Fruit fly (Drosophila melanogaster) whole organism, embryonic: Measurements from ENCODE around the gene Hexo1.

Experiments used
- Adf1 ChIP-seq: fragments of 200-800 bp; sonication (Bioruptor generic); IDR thresholded peaks from 2 replicates; pipeline ENCODE4 v1.3.6; 2022; ENCODE audit warnings: missing biosample characterization, missing genetic modification characterization
- B-H2 ChIP-seq: fragments of 200-800 bp; sonication (Bioruptor generic); optimal IDR thresholded peaks from 2 replicates; lab custom pipeline; 2018; ENCODE audit warnings: missing biosample characterization, mild to moderate bottlenecking, missing genetic modification characterization
- Blimp-1 ChIP-seq: fragments of 200-800 bp; sonication (Bioruptor generic); optimal IDR thresholded peaks from 3 replicates; lab custom pipeline; 2018; ENCODE audit warnings: missing biosample characterization, missing genetic modification characterization, mild to moderate bottlenecking, moderate library complexity, missing genetic modification reagents
- CG15011 ChIP-seq: fragments of 200-800 bp; sonication (Bioruptor generic); optimal IDR thresholded peaks from 3 replicates; lab custom pipeline; 2018; ENCODE audit warnings: missing biosample characterization, mild to moderate bottlenecking, missing genetic modification characterization
- CG15696 ChIP-seq: fragments of 200-800 bp; sonication (Bioruptor generic); optimal IDR thresholded peaks from 2 replicates; lab custom pipeline; 2019; ENCODE audit warnings: missing biosample characterization, mild to moderate bottlenecking, missing genetic modification characterization, moderate library complexity
- CG1603 ChIP-seq: fragments of 200-800 bp; sonication (Bioruptor generic); optimal IDR thresholded peaks from 2 replicates; lab custom pipeline; 2019; ENCODE audit warnings: missing biosample characterization, mild to moderate bottlenecking, missing genetic modification characterization, moderate library complexity
- CG16815 ChIP-seq: fragments of 200-800 bp; sonication (Bioruptor generic); optimal IDR thresholded peaks from 3 replicates; lab custom pipeline; 2017; ENCODE audit warnings: missing biosample characterization, mild to moderate bottlenecking, missing genetic modification characterization
- CG2199 ChIP-seq: fragments of 200-800 bp; sonication (Bioruptor generic); IDR thresholded peaks from 3 replicates; pipeline ENCODE4 v1.3.6; 2022; ENCODE audit warnings: missing biosample characterization, missing genetic modification characterization
- CG33557 ChIP-seq: fragments of 200-800 bp; sonication (Bioruptor generic); optimal IDR thresholded peaks from 2 replicates; lab custom pipeline; 2019; ENCODE audit warnings: missing biosample characterization, mild to moderate bottlenecking, missing genetic modification characterization, moderate library complexity
- CG42726 ChIP-seq: fragments of 200-800 bp; sonication (Bioruptor generic); IDR thresholded peaks from 2 replicates; pipeline ENCODE4 v1.3.6; 2022; ENCODE audit warnings: missing biosample characterization, missing genetic modification characterization; ENCODE audit not compliant: partially characterized antibody
- CG7928 ChIP-seq: fragments of 200-800 bp; sonication (Bioruptor generic); optimal IDR thresholded peaks from 2 replicates; lab custom pipeline; 2017; ENCODE audit warnings: missing biosample characterization, mild to moderate bottlenecking, missing genetic modification characterization
- CG8281 ChIP-seq: fragments of 200-800 bp; sonication (Bioruptor generic); optimal IDR thresholded peaks from 2 replicates; lab custom pipeline; 2018; ENCODE audit warnings: missing biosample characterization, mild to moderate bottlenecking, missing genetic modification characterization, moderate library complexity
- CG9932 ChIP-seq: fragments of 200-800 bp; sonication (Bioruptor generic); IDR thresholded peaks from 2 replicates; pipeline ENCODE4 v1.3.6; 2022; ENCODE audit warnings: missing biosample characterization, missing genetic modification characterization
- CTCF ChIP-seq: fragments of 200-800 bp; sonication (Bioruptor generic); optimal IDR thresholded peaks from 2 replicates; lab custom pipeline; 2017; ENCODE audit warnings: missing biosample characterization, mild to moderate bottlenecking, missing genetic modification characterization, moderate library complexity
- CrebB ChIP-seq: fragments of 200-800 bp; sonication (Bioruptor generic); optimal IDR thresholded peaks from 3 replicates; lab custom pipeline; 2018; ENCODE audit warnings: missing biosample characterization, mild to moderate bottlenecking, missing genetic modification characterization
- Doc3 ChIP-seq: fragments of 200-800 bp; sonication (Bioruptor generic); IDR thresholded peaks from 3 replicates; pipeline ENCODE4 v1.3.6; 2022; ENCODE audit warnings: missing biosample characterization, missing genetic modification characterization; ENCODE audit not compliant: partially characterized antibody
- E2f1 ChIP-seq: fragments of 200-800 bp; sonication (Bioruptor generic); IDR thresholded peaks from 2 replicates; pipeline ENCODE4 v1.3.6; 2022; ENCODE audit warnings: missing biosample characterization, missing genetic modification characterization
- Ets97D ChIP-seq: fragments of 200-800 bp; sonication (Bioruptor generic); optimal IDR thresholded peaks from 3 replicates; lab custom pipeline; 2016; ENCODE audit warnings: missing biosample characterization, missing genetic modification characterization
- Gug ChIP-seq: fragments of 200-800 bp; sonication (Bioruptor generic); IDR thresholded peaks from 4 replicates; pipeline ENCODE4 v1.3.6; 2022; ENCODE audit warnings: missing biosample characterization, missing genetic modification characterization
- HLHmδ ChIP-seq: fragments of 200-800 bp; sonication (Bioruptor generic); optimal IDR thresholded peaks from 2 replicates; lab custom pipeline; 2018; ENCODE audit warnings: missing biosample characterization, mild to moderate bottlenecking, missing genetic modification characterization, moderate library complexity
- Hey ChIP-seq: fragments of 200-800 bp; sonication (Bioruptor generic); optimal IDR thresholded peaks from 3 replicates; lab custom pipeline; 2018; ENCODE audit warnings: missing biosample characterization, mild to moderate bottlenecking, missing genetic modification characterization
- HmgD ChIP-seq: fragments of 200-800 bp; sonication (Bioruptor generic); optimal IDR thresholded peaks from 3 replicates; lab custom pipeline; 2016; ENCODE audit warnings: missing biosample characterization, missing genetic modification characterization
- Hr3 ChIP-seq: fragments of 200-800 bp; sonication (Bioruptor generic); optimal IDR thresholded peaks from 3 replicates; lab custom pipeline; 2016; ENCODE audit warnings: missing biosample characterization, missing genetic modification characterization
- Hsf ChIP-seq: fragments of 200-800 bp; sonication (Bioruptor generic); optimal IDR thresholded peaks from 3 replicates; lab custom pipeline; 2016; ENCODE audit warnings: missing biosample characterization, missing genetic modification characterization
- Kr ChIP-seq: fragments of 200-800 bp; sonication (Bioruptor generic); optimal IDR thresholded peaks from 2 replicates; lab custom pipeline; 2017; ENCODE audit warnings: missing biosample characterization, mild to moderate bottlenecking, missing genetic modification characterization
- Mrtf ChIP-seq: fragments of 200-800 bp; sonication (Bioruptor generic); IDR thresholded peaks from 3 replicates; pipeline ENCODE4 v1.3.6; 2022; ENCODE audit warnings: missing biosample characterization, missing genetic modification characterization
- NFAT ChIP-seq: fragments of 200-800 bp; sonication (Bioruptor generic); IDR thresholded peaks from 2 replicates; pipeline ENCODE4 v1.3.6; 2022; ENCODE audit warnings: missing biosample characterization, missing genetic modification characterization
- bsh ChIP-seq, 2 experiments: fragments of 200-800 bp; sonication (Bioruptor generic); optimal IDR thresholded peaks; 2 replicates each; lab custom pipeline; 2017 to 2018; ENCODE audit warnings: mild to moderate bottlenecking in 2 of 2, missing biosample characterization in 2 of 2, missing genetic modification characterization in 2 of 2, moderate library complexity in 1 of 2
- chinmo ChIP-seq: fragments of 200-800 bp; sonication (Bioruptor generic); IDR thresholded peaks from 4 replicates; pipeline ENCODE4 v1.3.6; 2022; ENCODE audit warnings: missing biosample characterization, missing genetic modification characterization; ENCODE audit not compliant: partially characterized antibody
- chn ChIP-seq: fragments of 200-800 bp; sonication (Bioruptor generic); optimal IDR thresholded peaks from 2 replicates; lab custom pipeline; 2016; ENCODE audit warnings: missing biosample characterization, missing genetic modification characterization
- corto ChIP-seq: fragments of 200-800 bp; sonication (Bioruptor generic); optimal IDR thresholded peaks from 2 replicates; lab custom pipeline; 2016; ENCODE audit warnings: missing biosample characterization, mild to moderate bottlenecking, missing genetic modification characterization, moderate library complexity
- crp ChIP-seq, 2 experiments: fragments of 200-800 bp; sonication (Bioruptor generic); optimal IDR thresholded peaks; 2 replicates in 1 of 2; 3 replicates in 1 of 2; lab custom pipeline; 2017; ENCODE audit warnings: missing biosample characterization in 2 of 2, missing genetic modification characterization in 2 of 2, mild to moderate bottlenecking in 1 of 2, moderate library complexity in 1 of 2
- esg ChIP-seq: fragments of 200-800 bp; sonication (Bioruptor generic); conservative IDR thresholded peaks from 2 replicates; pipeline ENCODE4 v1.3.6; 2022; ENCODE audit warnings: missing biosample characterization, missing genetic modification characterization
- gce ChIP-seq: fragments of 200-800 bp; sonication (Bioruptor generic); IDR thresholded peaks from 3 replicates; pipeline ENCODE4 v1.3.6; 2022; ENCODE audit warnings: missing biosample characterization, missing genetic modification characterization
- gcm2 ChIP-seq: fragments of 200-800 bp; sonication (Bioruptor generic); optimal IDR thresholded peaks from 2 replicates; lab custom pipeline; 2016; ENCODE audit warnings: missing biosample characterization, missing genetic modification characterization
- hb ChIP-seq: fragments of 200-800 bp; sonication (Bioruptor generic); IDR thresholded peaks from 3 replicates; pipeline ENCODE4 v1.3.6; 2022; ENCODE audit warnings: missing biosample characterization, missing genetic modification characterization; ENCODE audit not compliant: partially characterized antibody
- kni ChIP-seq: fragments of 200-800 bp; sonication (Bioruptor generic); optimal IDR thresholded peaks from 3 replicates; lab custom pipeline; 2017; ENCODE audit warnings: mild to moderate bottlenecking, missing biosample characterization, missing genetic modification reagents, missing genetic modification characterization
- lmd ChIP-seq: fragments of 200-800 bp; sonication (Bioruptor generic); IDR thresholded peaks from 2 replicates; pipeline ENCODE4 v1.3.6; 2022; ENCODE audit warnings: missing biosample characterization, missing genetic modification characterization
- nerfin-2 ChIP-seq: fragments of 200-800 bp; sonication (Bioruptor generic); IDR thresholded peaks from 2 replicates; pipeline ENCODE4 v1.3.6; 2022; ENCODE audit warnings: missing biosample characterization, missing genetic modification characterization; ENCODE audit not compliant: partially characterized antibody
- rib ChIP-seq: fragments of 200-800 bp; sonication (Bioruptor generic); IDR thresholded peaks from 2 replicates; pipeline ENCODE4 v1.3.6; 2022; ENCODE audit warnings: missing biosample characterization, missing genetic modification characterization
- salm ChIP-seq: fragments of 200-800 bp; sonication (Bioruptor generic); optimal IDR thresholded peaks from 2 replicates; lab custom pipeline; 2018; ENCODE audit warnings: missing biosample characterization, mild to moderate bottlenecking, missing genetic modification characterization
- slou ChIP-seq: fragments of 200-800 bp; sonication (Bioruptor generic); optimal IDR thresholded peaks from 3 replicates; lab custom pipeline; 2016; ENCODE audit warnings: missing biosample characterization, missing genetic modification characterization
- sqz ChIP-seq: fragments of 200-800 bp; sonication (Bioruptor generic); optimal IDR thresholded peaks from 3 replicates; lab custom pipeline; 2018; ENCODE audit warnings: missing biosample characterization, mild to moderate bottlenecking, missing genetic modification characterization
- ttk ChIP-seq: fragments of 200-800 bp; sonication (Bioruptor generic); IDR thresholded peaks from 2 replicates; pipeline ENCODE4 v2.1.2; 2022; ENCODE audit warnings: missing biosample characterization, missing genetic modification characterization
- zf30C ChIP-seq: fragments of 200-800 bp; sonication (Bioruptor generic); optimal IDR thresholded peaks from 3 replicates; lab custom pipeline; 2018; ENCODE audit warnings: missing biosample characterization, mild to moderate bottlenecking, missing genetic modification characterization

Hexo1 gene

DNA sequence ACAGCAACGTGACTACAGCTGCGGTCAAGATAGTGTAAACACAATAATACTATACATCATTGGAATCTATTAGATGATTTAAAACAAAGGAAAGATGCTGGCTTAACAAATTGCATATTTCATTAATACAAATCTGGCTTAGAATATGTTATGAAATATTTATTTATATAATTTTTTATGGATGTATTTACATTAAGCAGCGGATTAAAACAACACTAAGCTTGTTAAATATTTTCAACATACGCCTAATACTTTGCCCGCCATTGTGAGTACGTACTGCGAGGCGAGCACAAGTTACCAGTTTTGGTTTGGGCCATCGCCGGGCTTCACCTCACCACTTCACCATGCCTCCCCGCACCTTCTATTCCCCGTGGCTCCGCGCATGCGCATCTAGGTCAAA is 18.5 kb upstream of the Hexo1 start (continued):
- TF ChIP-seq kni (GFP tag; lab: Kevin White, UChicago), result peak; percentile 63
- peak; percentile 61; the same call in 1 of the 3 replicates for TF ChIP-seq gce (GFP tag; lab: Robert Waterston, UW)
- peak; percentile 31 for TF ChIP-seq CG16815
- TF ChIP-seq CG1603, result peak; percentile 6
- no peak for TF ChIP-seq slou (GFP tag; lab: Kevin White, UChicago)
- no peak for TF ChIP-seq B-H2 (GFP tag; lab: Kevin White, UChicago)
- TF ChIP-seq Hey, result no peak
- TF ChIP-seq CG15011 (GFP tag; lab: Kevin White, UChicago), result peak; percentile 42
- peak; percentile 50 for TF ChIP-seq E2f1 (GFP tag; lab: Robert Waterston, UW)
- no peak for TF ChIP-seq HmgD (GFP tag; lab: Kevin White, UChicago)
- no peak for TF ChIP-seq Doc3
- TF ChIP-seq CG42726 (GFP tag; lab: Robert Waterston, UW), result no peak
- no peak for TF ChIP-seq corto (GFP tag; lab: Kevin White, UChicago)
- TF ChIP-seq salm (tag; lab: Kevin White, UChicago), result peak; percentile 62
- TF ChIP-seq NFAT (GFP tag; lab: Robert Waterston, UW), result no peak
- TF ChIP-seq HLHmδ, result no peak
- TF ChIP-seq zf30C, result no peak
- TF ChIP-seq ttk (GFP tag; lab: Robert Waterston, UW), result peak; percentile 61; the same call in 1 of the 2 replicates
- no peak for TF ChIP-seq Adf1
- no peak for TF ChIP-seq crp (GFP tag; optimal IDR thresholded peaks at IDR 0.05; lab: Kevin White, UChicago)
- TF ChIP-seq CG33557 (GFP tag; lab: Kevin White, UChicago), result peak; percentile 69
- no peak for TF ChIP-seq gcm2 (GFP tag; lab: Kevin White, UChicago)
- TF ChIP-seq Gug, result 0 out of 4 replicates have a peak, but pooled peaks have one; percentile 8
- peak; percentile 8 for TF ChIP-seq CG7928
- TF ChIP-seq esg, result peak; percentile 65
- no peak for TF ChIP-seq Kr
- TF ChIP-seq Hsf (GFP tag; lab: Kevin White, UChicago), result no peak
- TF ChIP-seq CG8281 (tag; lab: Kevin White, UChicago), result peak; percentile 40
- peak; percentile 38 for TF ChIP-seq CG15696 (tag; lab: Kevin White, UChicago)
- TF ChIP-seq lmd (GFP tag; lab: Robert Waterston, UW), result peak; percentile 66
- TF ChIP-seq CG9932 (GFP tag; lab: Robert Waterston, UW), result no peak; the same call in 1 of the 2 replicates
- no peak for TF ChIP-seq Mrtf
- TF ChIP-seq chn, result no peak
- TF ChIP-seq hb (GFP tag; lab: Robert Waterston, UW), result no peak
- peak; percentile 60 for TF ChIP-seq CrebB (tag; lab: Kevin White, UChicago)
- TF ChIP-seq Hr3 (GFP tag; lab: Kevin White, UChicago), result peak; percentile 66

dm6 chr3L:4270949-4271827 is 17.3 kb upstream of the Hexo1 start:
- TF ChIP-seq Ets97D (GFP tag; lab: Kevin White, UChicago) (no peak), chinmo (GFP tag; lab: Robert Waterston, UW) (0 out of 4 replicates have a peak, but pooled peaks have one; percentile 41), bsh (GFP tag; optimal IDR thresholded peaks at IDR 0.05; lab: Kevin White, UChicago) (peak in 1 of 2 experiments; percentile 11), rib (GFP tag; lab: Robert Waterston, UW) (no peak), Blimp-1 (peak; percentile 96), kni (GFP tag; lab: Kevin White, UChicago) (peak; percentile 52), sqz (GFP tag; lab: Kevin White, UChicago) (peak; percentile 41), CTCF (no peak), CG2199 (GFP tag; lab: Robert Waterston, UW) (0 out of 3 replicates have a peak, but pooled peaks have one; percentile 30), nerfin-2 (peak; percentile 26; the same call in 1 of the 2 replicates)
- TF ChIP-seq, all 482 proteins: peak for 7
